Fruit fly (Drosophila melanogaster) whole organism, embryonic: ENCODE measurements around the gene mtTFB2.

Experiments used
- B-H2 ChIP-seq: fragments of 200-800 bp; sonication (Bioruptor generic); optimal IDR thresholded peaks from 2 replicates; lab custom pipeline; 2018; ENCODE audit warnings: missing biosample characterization, mild to moderate bottlenecking, missing genetic modification characterization
- CG10366 ChIP-seq: fragments of 200-800 bp; sonication (Bioruptor generic); IDR thresholded peaks from 2 replicates; pipeline ENCODE4 v1.3.6; 2022; ENCODE audit warnings: missing biosample characterization, missing genetic modification characterization
- CG10654 ChIP-seq: fragments of 200-800 bp; sonication (Bioruptor generic); optimal IDR thresholded peaks from 2 replicates; lab custom pipeline; 2016; ENCODE audit warnings: missing biosample characterization, missing genetic modification characterization
- CG10959 ChIP-seq: fragments of 200-800 bp; sonication (Bioruptor generic); IDR thresholded peaks from 2 replicates; pipeline ENCODE4 v1.3.6; 2022; ENCODE audit warnings: missing biosample characterization, missing genetic modification characterization
- CG11695 ChIP-seq: fragments of 200-800 bp; sonication (Bioruptor generic); IDR thresholded peaks from 3 replicates; pipeline ENCODE4 v1.3.6; 2022; ENCODE audit warnings: missing biosample characterization, missing genetic modification characterization
- CG12391 ChIP-seq: fragments of 200-800 bp; sonication (Bioruptor generic); optimal IDR thresholded peaks from 3 replicates; lab custom pipeline; 2018; ENCODE audit warnings: missing biosample characterization, mild to moderate bottlenecking, missing genetic modification characterization, moderate library complexity
- CG12659 ChIP-seq: fragments of 200-800 bp; sonication (Bioruptor generic); optimal IDR thresholded peaks from 3 replicates; lab custom pipeline; 2017; ENCODE audit warnings: mild to moderate bottlenecking, missing biosample characterization, missing genetic modification reagents, missing genetic modification characterization
- CG14050 ChIP-seq: fragments of 200-800 bp; sonication (Bioruptor generic); IDR thresholded peaks from 3 replicates; pipeline ENCODE4 v1.3.6; 2022; ENCODE audit warnings: missing biosample characterization, missing genetic modification characterization
- CG15269 ChIP-seq: fragments of 200-800 bp; sonication (Bioruptor generic); optimal IDR thresholded peaks from 2 replicates; lab custom pipeline; 2018; ENCODE audit warnings: missing biosample characterization, mild to moderate bottlenecking, missing genetic modification characterization, moderate library complexity
- CG15514 ChIP-seq: fragments of 200-800 bp; sonication (Bioruptor generic); optimal IDR thresholded peaks from 3 replicates; lab custom pipeline; 2017; ENCODE audit warnings: missing biosample characterization, missing genetic modification characterization, mild to moderate bottlenecking, moderate library complexity, missing genetic modification reagents
- CG17829 ChIP-seq: fragments of 200-800 bp; optimal IDR thresholded peaks from 2 replicates; lab custom pipeline; 2019; ENCODE audit warnings: missing biosample characterization, mild to moderate bottlenecking, missing genetic modification characterization, moderate library complexity
- CG31388 ChIP-seq: fragments of 200-800 bp; sonication (Bioruptor generic); optimal IDR thresholded peaks from 2 replicates; lab custom pipeline; 2016; ENCODE audit warnings: missing biosample characterization, missing genetic modification characterization
- CG31441 ChIP-seq: fragments of 200-800 bp; sonication (Bioruptor generic); IDR thresholded peaks from 2 replicates; pipeline ENCODE4 v1.3.6; 2022; ENCODE audit warnings: missing biosample characterization, missing genetic modification characterization
- CG32767 ChIP-seq: fragments of 200-800 bp; sonication (Bioruptor generic); IDR thresholded peaks from 2 replicates; pipeline ENCODE4 v1.3.6; 2022; ENCODE audit warnings: missing biosample characterization, missing genetic modification characterization
- CG4328 ChIP-seq: fragments of 200-800 bp; sonication (Bioruptor generic); optimal IDR thresholded peaks from 3 replicates; lab custom pipeline; 2017; ENCODE audit warnings: missing biosample characterization, missing genetic modification reagents, missing genetic modification characterization
- CG4424 ChIP-seq: fragments of 200-800 bp; sonication (Bioruptor generic); optimal IDR thresholded peaks from 3 replicates; lab custom pipeline; 2016; ENCODE audit warnings: missing biosample characterization, missing genetic modification characterization
- CG6654 ChIP-seq: fragments of 200-800 bp; sonication (Bioruptor generic); optimal IDR thresholded peaks from 2 replicates; lab custom pipeline; 2017; ENCODE audit warnings: missing biosample characterization, mild to moderate bottlenecking, missing genetic modification characterization
- CG6854 ChIP-seq: fragments of 200-800 bp; sonication (Bioruptor generic); optimal IDR thresholded peaks from 3 replicates; lab custom pipeline; 2017; ENCODE audit warnings: missing biosample characterization, mild to moderate bottlenecking, missing genetic modification characterization
- CG7839 ChIP-seq: fragments of 200-800 bp; sonication (Bioruptor generic); optimal IDR thresholded peaks from 3 replicates; lab custom pipeline; 2018; ENCODE audit warnings: missing biosample characterization, mild to moderate bottlenecking, missing genetic modification characterization, moderate library complexity
- CG7987 ChIP-seq: fragments of 200-800 bp; sonication (Bioruptor generic); optimal IDR thresholded peaks from 2 replicates; lab custom pipeline; 2018; ENCODE audit warnings: missing biosample characterization, mild to moderate bottlenecking, missing genetic modification characterization, moderate library complexity
- CG8924 ChIP-seq: fragments of 200-800 bp; optimal IDR thresholded peaks from 3 replicates; lab custom pipeline; 2019; ENCODE audit warnings: missing biosample characterization, mild to moderate bottlenecking, missing genetic modification characterization, moderate library complexity
- CG9727 ChIP-seq: fragments of 200-800 bp; sonication (Bioruptor generic); optimal IDR thresholded peaks from 3 replicates; lab custom pipeline; 2017; ENCODE audit warnings: missing biosample characterization, mild to moderate bottlenecking, missing genetic modification characterization
- Deaf1 ChIP-seq: fragments of 200-800 bp; optimal IDR thresholded peaks from 3 replicates; lab custom pipeline; 2019; ENCODE audit warnings: missing biosample characterization, mild to moderate bottlenecking, missing genetic modification characterization, moderate library complexity
- E2f2 ChIP-seq: fragments of 200-800 bp; sonication (Bioruptor generic); IDR thresholded peaks from 2 replicates; pipeline ENCODE4 v1.3.6; 2022; ENCODE audit warnings: missing biosample characterization, missing genetic modification characterization
- ERR ChIP-seq: fragments of 200-800 bp; sonication (Bioruptor generic); optimal IDR thresholded peaks from 2 replicates; lab custom pipeline; 2016; ENCODE audit warnings: missing biosample characterization, missing genetic modification characterization
- Elba2 ChIP-seq: fragments of 200-800 bp; sonication (Bioruptor generic); optimal IDR thresholded peaks from 3 replicates; lab custom pipeline; 2016; ENCODE audit warnings: missing biosample characterization, missing genetic modification characterization
- Hand ChIP-seq: fragments of 200-800 bp; sonication (Bioruptor generic); optimal IDR thresholded peaks from 2 replicates; lab custom pipeline; 2017; ENCODE audit warnings: mild to moderate bottlenecking, missing biosample characterization, missing genetic modification reagents, missing genetic modification characterization
- HmgZ ChIP-seq: fragments of 200-800 bp; sonication (Bioruptor generic); optimal IDR thresholded peaks from 2 replicates; lab custom pipeline; 2018; ENCODE audit warnings: missing biosample characterization, mild to moderate bottlenecking, missing genetic modification characterization
- Lpt ChIP-seq: fragments of >200 bp; optimal IDR thresholded peaks from 2 replicates; lab custom pipeline; 2018; ENCODE audit warnings: missing biosample characterization, missing genetic modification characterization
- Max ChIP-seq: fragments of 200-800 bp; sonication (Bioruptor generic); optimal IDR thresholded peaks from 2 replicates; lab custom pipeline; 2016; ENCODE audit warnings: missing biosample characterization, mild to moderate bottlenecking, missing genetic modification characterization
- Nf-YC ChIP-seq: fragments of 200-800 bp; optimal IDR thresholded peaks from 3 replicates; lab custom pipeline; 2019; ENCODE audit warnings: missing biosample characterization, mild to moderate bottlenecking, missing genetic modification characterization, moderate library complexity
- Optix ChIP-seq: fragments of 200-800 bp; sonication (Bioruptor generic); IDR thresholded peaks from 3 replicates; pipeline ENCODE4 v1.3.6; 2022; ENCODE audit warnings: missing biosample characterization, missing genetic modification characterization
- Sox102F ChIP-seq: fragments of 200-800 bp; sonication (Bioruptor generic); optimal IDR thresholded peaks from 2 replicates; lab custom pipeline; 2018; ENCODE audit warnings: missing biosample characterization, mild to moderate bottlenecking, missing genetic modification characterization, moderate library complexity
- Ssrp ChIP-seq: fragments of 200-800 bp; sonication (Bioruptor generic); optimal IDR thresholded peaks from 2 replicates; lab custom pipeline; 2018; ENCODE audit warnings: missing biosample characterization, mild to moderate bottlenecking, missing genetic modification characterization, moderate library complexity
- chinmo ChIP-seq: fragments of 200-800 bp; sonication (Bioruptor generic); IDR thresholded peaks from 4 replicates; pipeline ENCODE4 v1.3.6; 2022; ENCODE audit warnings: missing biosample characterization, missing genetic modification characterization; ENCODE audit not compliant: partially characterized antibody
- corto ChIP-seq: fragments of 200-800 bp; sonication (Bioruptor generic); optimal IDR thresholded peaks from 2 replicates; lab custom pipeline; 2016; ENCODE audit warnings: missing biosample characterization, mild to moderate bottlenecking, missing genetic modification characterization, moderate library complexity
- dati ChIP-seq: fragments of 200-800 bp; sonication (Bioruptor generic); IDR thresholded peaks from 2 replicates; pipeline ENCODE4 v1.3.6; 2022; ENCODE audit warnings: missing biosample characterization, missing genetic modification characterization
- emc ChIP-seq: fragments of 200-800 bp; sonication (Bioruptor generic); optimal IDR thresholded peaks from 2 replicates; lab custom pipeline; 2016; ENCODE audit warnings: missing biosample characterization, missing genetic modification characterization
- ham ChIP-seq: fragments of 200-800 bp; sonication (Bioruptor generic); IDR thresholded peaks from 2 replicates; pipeline ENCODE4 v1.3.6; 2022; ENCODE audit warnings: missing biosample characterization, missing genetic modification characterization
- inv ChIP-seq: fragments of 200-800 bp; sonication (Bioruptor generic); IDR thresholded peaks from 2 replicates; pipeline ENCODE4 v1.3.6; 2022; ENCODE audit warnings: missing biosample characterization, missing genetic modification characterization; ENCODE audit not compliant: partially characterized antibody
- lab ChIP-seq: fragments of 200-800 bp; sonication (Bioruptor generic); optimal IDR thresholded peaks from 3 replicates; lab custom pipeline; 2017; ENCODE audit warnings: missing biosample characterization, missing genetic modification characterization, mild to moderate bottlenecking, moderate library complexity, missing genetic modification reagents
- lbe ChIP-seq: fragments of 200-800 bp; sonication (Bioruptor generic); optimal IDR thresholded peaks from 2 replicates; lab custom pipeline; 2016; ENCODE audit warnings: missing biosample characterization, mild to moderate bottlenecking, missing genetic modification characterization
- nerfin-1 ChIP-seq: fragments of 200-800 bp; sonication (Bioruptor generic); optimal IDR thresholded peaks from 3 replicates; lab custom pipeline; 2019; ENCODE audit warnings: missing biosample characterization, mild to moderate bottlenecking, missing genetic modification characterization, moderate library complexity
- peb ChIP-seq: fragments of 200-800 bp; sonication (Bioruptor generic); IDR thresholded peaks from 2 replicates; pipeline ENCODE4 v1.3.6; 2022; ENCODE audit warnings: missing biosample characterization, missing genetic modification characterization
- ranshi ChIP-seq: fragments of 200-800 bp; sonication (Bioruptor generic); IDR thresholded peaks from 2 replicates; pipeline ENCODE4 v1.3.6; 2022; ENCODE audit warnings: missing biosample characterization, missing genetic modification characterization
- ro ChIP-seq: fragments of 200-800 bp; sonication (Bioruptor generic); IDR thresholded peaks from 2 replicates; pipeline ENCODE4 v1.3.6; 2022; ENCODE audit warnings: missing biosample characterization, missing genetic modification characterization
- sd ChIP-seq: fragments of 200-800 bp; sonication (Bioruptor generic); optimal IDR thresholded peaks from 3 replicates; lab custom pipeline; 2018; ENCODE audit warnings: missing biosample characterization, mild to moderate bottlenecking, missing genetic modification characterization, moderate library complexity
- sug ChIP-seq: fragments of 200-800 bp; optimal IDR thresholded peaks from 2 replicates; lab custom pipeline; 2019; ENCODE audit warnings: missing biosample characterization, mild to moderate bottlenecking, missing genetic modification characterization, moderate library complexity
- trem ChIP-seq: fragments of 200-800 bp; optimal IDR thresholded peaks from 3 replicates; lab custom pipeline; 2019; ENCODE audit warnings: missing biosample characterization, mild to moderate bottlenecking, missing genetic modification characterization, moderate library complexity
- usp ChIP-seq: fragments of >200 bp; optimal IDR thresholded peaks from 2 replicates; lab custom pipeline; 2017; ENCODE audit warnings: missing biosample characterization, missing genetic modification characterization

The mtTFB2 gene

DNA sequence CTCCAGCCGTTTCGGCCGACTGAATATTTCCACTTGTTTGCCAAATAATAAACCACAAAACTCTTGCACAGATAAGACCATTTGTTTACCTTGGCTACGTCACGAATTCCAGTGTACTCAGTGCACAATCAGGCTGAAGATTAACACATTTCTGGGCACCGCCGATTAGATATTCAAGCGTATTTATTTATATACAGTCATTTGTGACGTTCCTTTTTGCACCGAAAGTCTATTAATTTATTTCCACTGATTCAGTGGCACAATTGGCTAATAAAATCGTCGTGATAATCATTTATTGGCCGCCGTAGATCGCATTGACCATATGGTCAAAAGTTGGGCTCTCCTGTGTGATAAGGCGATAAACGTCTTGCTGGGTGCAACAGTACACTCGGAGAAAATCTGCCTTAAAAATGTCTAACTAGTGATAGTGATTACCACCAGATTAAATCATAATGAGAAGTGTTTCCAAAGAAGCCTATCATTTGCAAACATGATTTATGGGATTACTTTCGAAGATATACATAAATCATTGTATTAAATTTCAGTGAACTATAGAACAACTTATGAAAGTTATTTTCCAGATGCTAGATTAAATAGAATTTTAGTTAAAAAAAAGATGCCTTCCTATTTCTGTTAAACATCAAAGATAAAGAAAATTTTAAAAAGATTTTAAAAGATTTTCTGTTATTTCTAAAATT lies 9.1 kb downstream of the mtTFB2 start (continued):
- TF ChIP-seq CG31388 (GFP tag; lab: Kevin White, UChicago) (no peak), CG12391 (tag; lab: Kevin White, UChicago) (peak; percentile 23), lbe (GFP tag; lab: Kevin White, UChicago) (peak; percentile 39), emc (GFP tag; lab: Kevin White, UChicago) (no peak), peb (GFP tag; lab: Robert Waterston, UW) (no peak), CG12659 (GFP tag; lab: Kevin White, UChicago) (no peak), CG15514 (GFP tag; lab: Kevin White, UChicago) (peak; percentile 22), CG17829 (tag; lab: Kevin White, UChicago) (no peak), ranshi (GFP tag; lab: Robert Waterston, UW) (no peak), nerfin-1 (tag; lab: Kevin White, UChicago) (no peak), trem (tag; lab: Kevin White, UChicago) (no peak), inv (GFP tag; lab: Robert Waterston, UW) (no peak), CG6854 (peak; percentile 17), lab (peak; percentile 7), CG7839 (peak; percentile 38), ham (GFP tag; lab: Robert Waterston, UW) (no peak), sd (tag; lab: Kevin White, UChicago) (peak; percentile 97), Sox102F (GFP tag; lab: Kevin White, UChicago) (no peak), usp (GFP tag; lab: Kevin White, UChicago) (no peak), CG8924 (peak; percentile 35), Max (GFP tag; lab: Kevin White, UChicago) (no peak), Lpt (GFP tag; lab: Kevin White, UChicago) (no peak), CG14050 (GFP tag; lab: Robert Waterston, UW) (no peak), CG6654 (GFP tag; lab: Kevin White, UChicago) (no peak), CG31441 (GFP tag; lab: Robert Waterston, UW) (0 out of 2 replicates have a peak, but pooled peaks have one; percentile 8), B-H2 (GFP tag; lab: Kevin White, UChicago) (peak; percentile 59), HmgZ (tag; lab: Kevin White, UChicago) (peak; percentile 39), dati (GFP tag; lab: Robert Waterston, UW) (no peak), Hand (peak; percentile 32), chinmo (GFP tag; lab: Robert Waterston, UW) (0 out of 4 replicates have a peak, but pooled peaks have one; percentile 44), CG4424 (GFP tag; lab: Kevin White, UChicago) (no peak), CG15269 (tag; lab: Kevin White, UChicago) (peak; percentile 45), CG10959 (GFP tag; lab: Robert Waterston, UW) (no peak), Ssrp (tag; lab: Kevin White, UChicago) (no peak), corto (GFP tag; lab: Kevin White, UChicago) (peak; percentile 66), sug (tag; lab: Kevin White, UChicago) (peak; percentile 80), CG11695 (GFP tag; lab: Robert Waterston, UW) (no peak), CG10654 (no peak), CG7987 (GFP tag; lab: Kevin White, UChicago) (no peak), ro (GFP tag; lab: Robert Waterston, UW) (no peak), Nf-YC (tag; lab: Kevin White, UChicago) (no peak), CG32767 (GFP tag; lab: Robert Waterston, UW) (no peak), Elba2 (GFP tag; lab: Kevin White, UChicago) (no peak), Optix (GFP tag; lab: Robert Waterston, UW) (no peak), CG10366 (GFP tag; lab: Robert Waterston, UW) (no peak), CG4328 (no peak), ERR (no peak), CG9727 (GFP tag; lab: Kevin White, UChicago) (peak; percentile 19), E2f2 (GFP tag; lab: Robert Waterston, UW) (0 out of 2 replicates have a peak, but pooled peaks have one; percentile 6), Deaf1 (tag; lab: Kevin White, UChicago) (no peak)
